Fruit fly (Drosophila melanogaster) Kc167 (cell line): ENCODE measurements around the gene CG43137.

ENCODE experiments used
- Sin3A ChIP-seq: fragments of >200 bp; optimal IDR thresholded peaks from 2 replicates; lab custom pipeline; 2018; ENCODE audit warnings: missing external identifiers
- insv ChIP-seq: fragments of >200 bp; optimal IDR thresholded peaks from 3 replicates; lab custom pipeline; 2018; ENCODE audit warnings: missing external identifiers

dm6 chrX:5888933-5889332, 24.0 kb upstream of the CG43137 start:
- TF ChIP-seq insv (no peak), Sin3A (lab: Kevin White, UChicago) (no peak)
